Worm (Caenorhabditis elegans) whole organism, L1 larva: ENCODE results near the gene gpx-2.

Experiments used
- C16A3.4 ChIP-seq: fragments of 150-350 bp; optimal IDR thresholded peaks from 2 replicates; lab custom pipeline; 2014; ENCODE audit warnings: missing biosample characterization, missing genetic modification characterization
- C34B4.2 ChIP-seq: sonication (generic microtip); optimal IDR thresholded peaks from 2 replicates; lab custom pipeline; 2017; ENCODE audit warnings: mild to moderate bottlenecking, missing genetic modification characterization, missing compliant biosample characterization
- ama-1 ChIP-seq: fragments of 150-350 bp; optimal IDR thresholded peaks from 2 replicates; lab custom pipeline; 2014
- fkh-10 ChIP-seq: sonication (generic microtip); optimal IDR thresholded peaks from 2 replicates; lab custom pipeline; 2017; ENCODE audit warnings: missing biosample characterization, missing genetic modification reagents, missing genetic modification characterization
- fos-1 ChIP-seq: fragments of 150-350 bp; optimal IDR thresholded peaks from 2 replicates; lab custom pipeline; 2014; ENCODE audit warnings: missing biosample characterization, missing genetic modification characterization
- isw-1 ChIP-seq: fragments of 200-800 bp; sonication (Bioruptor generic); IDR thresholded peaks from 2 replicates; pipeline ENCODE4 v1.3.6; 2022; ENCODE audit warnings: missing genetic modification characterization, missing compliant biosample characterization
- jun-1 ChIP-seq: fragments of 150-350 bp; optimal IDR thresholded peaks from 2 replicates; lab custom pipeline; 2014; ENCODE audit warnings: missing biosample characterization, missing genetic modification reagents, missing genetic modification characterization
- lir-3 ChIP-seq: sonication (generic microtip); optimal IDR thresholded peaks from 2 replicates; lab custom pipeline; 2016; ENCODE audit warnings: mild to moderate bottlenecking, missing genetic modification characterization, moderate library complexity, missing compliant biosample characterization; ENCODE audit not compliant: poor library complexity
- nhr-11 ChIP-seq: fragments of 150-350 bp; optimal IDR thresholded peaks from 2 replicates; lab custom pipeline; 2014; ENCODE audit warnings: missing biosample characterization, missing genetic modification characterization
- nhr-20 ChIP-seq: sonication (generic microtip); optimal IDR thresholded peaks from 2 replicates; lab custom pipeline; 2016; ENCODE audit warnings: mild to moderate bottlenecking, missing genetic modification characterization, missing compliant biosample characterization
- nhr-76 ChIP-seq: sonication (generic microtip); optimal IDR thresholded peaks from 2 replicates; lab custom pipeline; 2017; ENCODE audit warnings: missing biosample characterization, missing genetic modification characterization
- tbx-2 ChIP-seq: sonication (generic microtip); optimal IDR thresholded peaks from 2 replicates; lab custom pipeline; 2016; ENCODE audit warnings: missing genetic modification characterization, missing compliant biosample characterization
- ztf-11 ChIP-seq, 2 experiments: sonication (generic microtip); optimal IDR thresholded peaks; 2 replicates each; lab custom pipeline; 2016 to 2017; ENCODE audit warnings: missing genetic modification characterization in 2 of 2, missing biosample characterization in 1 of 2, missing compliant biosample characterization in 1 of 2

ce11 chrII:14867530-14867929, 964 bp downstream of the gpx-2 start:
- TF ChIP-seq lir-3 (tag; lab: Kevin White, UChicago) (no peak), ama-1 (lab: Kevin White, UChicago) (no peak), tbx-2 (no peak), nhr-20 (no peak), jun-1 (tag; lab: Kevin White, UChicago) (no peak), ztf-11 (tag; optimal IDR thresholded peaks at IDR 0.05; lab: Kevin White, UChicago) (no peak), nhr-76 (tag; lab: Kevin White, UChicago) (no peak), nhr-11 (no peak), C34B4.2 (no peak), fkh-10 (GFP tag; lab: Kevin White, UChicago) (no peak), C16A3.4 (no peak), isw-1 (GFP tag; lab: Robert Waterston, UW) (no peak), fos-1 (tag; lab: Kevin White, UChicago) (no peak)
